Fruit fly (Drosophila melanogaster): ENCODE data around the gene CG32945.

dm6 chr3R:4601887-4602531, 23.6 kb upstream of the CG32945 start:
- TF ChIP-seq Dll (optimal IDR thresholded peaks at IDR 0.05) (no peak), usp (GFP tag; optimal IDR thresholded peaks at IDR 0.05) (no peak), pan (optimal IDR thresholded peaks at IDR 0.05) (no peak), psq (optimal IDR thresholded peaks at IDR 0.05) (no peak), EcR (GFP tag; optimal IDR thresholded peaks at IDR 0.05) (no peak)
